Worm (Caenorhabditis elegans) whole organism, mixed stage, embryonic: ENCODE data around the gene T27E7.5.

ENCODE experiments used
- ces-1 ChIP-seq: fragments of 150-350 bp; optimal IDR thresholded peaks from 2 replicates; lab custom pipeline; 2014; ENCODE audit warnings: missing biosample characterization, missing genetic modification reagents, missing genetic modification characterization
- flh-1 ChIP-seq: fragments of 200-800 bp; sonication (Bioruptor generic); optimal IDR thresholded peaks from 2 replicates; lab custom pipeline; 2018; ENCODE audit warnings: mild to moderate bottlenecking, missing genetic modification characterization, moderate library complexity, missing compliant biosample characterization
- lin-13 ChIP-seq: fragments of 150-350 bp; optimal IDR thresholded peaks from 2 replicates; lab custom pipeline; 2014; ENCODE audit warnings: missing biosample characterization, missing genetic modification characterization
- nhr-237 ChIP-seq: fragments of 150-350 bp; optimal IDR thresholded peaks from 2 replicates; lab custom pipeline; 2014; ENCODE audit warnings: missing biosample characterization, missing genetic modification characterization
- nhr-28 ChIP-seq: fragments of 150-350 bp; optimal IDR thresholded peaks from 2 replicates; lab custom pipeline; 2014; ENCODE audit warnings: missing biosample characterization, missing genetic modification characterization
- nhr-76 ChIP-seq: sonication (generic microtip); optimal IDR thresholded peaks from 2 replicates; lab custom pipeline; 2017; ENCODE audit warnings: missing biosample characterization, missing genetic modification characterization
- unc-39 ChIP-seq: fragments of 150-350 bp; optimal IDR thresholded peaks from 2 replicates; lab custom pipeline; 2014; ENCODE audit warnings: missing biosample characterization, missing genetic modification characterization

ce11 chrIV:14542517-14542916 lies 5.6 kb downstream of the T27E7.5 start, which contains the start of gene pals-29:
- TF ChIP-seq flh-1 (GFP tag; lab: Kevin White, UChicago) (no peak), nhr-237 (tag; lab: Kevin White, UChicago) (no peak), unc-39 (tag; lab: Kevin White, UChicago) (no peak), ces-1 (GFP tag; lab: Kevin White, UChicago) (no peak), nhr-76 (tag; lab: Kevin White, UChicago) (no peak), lin-13 (tag; lab: Kevin White, UChicago) (no peak), nhr-28 (tag; lab: Kevin White, UChicago) (no peak)
